Worm (Caenorhabditis elegans) whole organism, L2 larva: ENCODE results near the gene tmem-145.

Experiments
- ama-1 ChIP-seq: fragments of 150-350 bp; optimal IDR thresholded peaks from 2 replicates; lab custom pipeline; 2018; ENCODE audit warnings: inconsistent platforms
- blmp-1 ChIP-seq: sonication (generic microtip); optimal IDR thresholded peaks from 2 replicates; lab custom pipeline; 2017; ENCODE audit warnings: missing genetic modification characterization, mild to moderate bottlenecking, missing compliant biosample characterization, antibody characterized with exemption, moderate library complexity; ENCODE audit not compliant: insufficient read depth
- ceh-82 ChIP-seq: fragments of 150-350 bp; optimal IDR thresholded peaks from 2 replicates; lab custom pipeline; 2014; ENCODE audit warnings: missing biosample characterization, missing genetic modification characterization
- elt-1 ChIP-seq: fragments of 150-350 bp; optimal IDR thresholded peaks from 2 replicates; lab custom pipeline; 2014; ENCODE audit warnings: missing biosample characterization, missing genetic modification characterization
- unc-62 ChIP-seq: fragments of 150-350 bp; optimal IDR thresholded peaks from 2 replicates; lab custom pipeline; 2014; ENCODE audit warnings: missing biosample characterization, missing genetic modification reagents, missing genetic modification characterization
- ztf-1 ChIP-seq: fragments of 200-800 bp; sonication (Bioruptor generic); conservative IDR thresholded peaks from 2 replicates; pipeline ENCODE4 v1.3.6; 2022; ENCODE audit warnings: missing genetic modification characterization, missing compliant biosample characterization

- TF ChIP-seq elt-1 (tag; lab: Kevin White, UChicago) (no peak), ama-1 (lab: Kevin White, UChicago) (no peak), unc-62 (GFP tag; lab: Kevin White, UChicago) (no peak), blmp-1 (tag; lab: Kevin White, UChicago) (no peak), ceh-82 (tag; lab: Kevin White, UChicago) (no peak), ztf-1 (GFP tag; lab: Robert Waterston, UW) (no peak)
These were observed 21.5 kb upstream of the tmem-145 start for ce11 chrX:12095200-12095599.
